Worm (Caenorhabditis elegans) whole organism, L3 larva: ENCODE measurements around the gene M05D6.8.

Experiments used
- R02D3.7 ChIP-seq: fragments of 150-350 bp; optimal IDR thresholded peaks from 2 replicates; lab custom pipeline; 2014; ENCODE audit warnings: missing biosample characterization, missing genetic modification characterization
- ZK546.5 ChIP-seq: sonication (generic microtip); optimal IDR thresholded peaks from 2 replicates; lab custom pipeline; 2017; ENCODE audit warnings: missing biosample characterization, missing genetic modification characterization
- ama-1 ChIP-seq: fragments of 150-350 bp; optimal IDR thresholded peaks from 2 replicates; lab custom pipeline; 2018
- ceh-16 ChIP-seq: sonication (generic microtip); optimal IDR thresholded peaks from 2 replicates; lab custom pipeline; 2017; ENCODE audit warnings: missing biosample characterization, missing genetic modification characterization
- ceh-28 ChIP-seq: fragments of 150-350 bp; optimal IDR thresholded peaks from 2 replicates; lab custom pipeline; 2014; ENCODE audit warnings: missing biosample characterization, missing genetic modification reagents, missing genetic modification characterization
- daf-12 ChIP-seq: fragments of 150-350 bp; optimal IDR thresholded peaks from 2 replicates; lab custom pipeline; 2014; ENCODE audit warnings: missing biosample characterization, missing genetic modification reagents, missing genetic modification characterization
- egl-27 ChIP-seq: sonication (generic microtip); optimal IDR thresholded peaks from 4 replicates; lab custom pipeline; 2017; ENCODE audit warnings: missing biosample characterization, missing genetic modification reagents, missing genetic modification characterization
- egl-5 ChIP-seq: fragments of 150-350 bp; optimal IDR thresholded peaks from 2 replicates; lab custom pipeline; 2017; ENCODE audit warnings: missing biosample characterization, missing genetic modification reagents, missing genetic modification characterization, inconsistent platforms
- elt-1 ChIP-seq: fragments of 150-350 bp; optimal IDR thresholded peaks from 2 replicates; lab custom pipeline; 2014; ENCODE audit warnings: missing biosample characterization, missing genetic modification characterization
- elt-2 ChIP-seq: sonication (generic microtip); optimal IDR thresholded peaks from 2 replicates; lab custom pipeline; 2016; ENCODE audit warnings: missing genetic modification reagents, mild to moderate bottlenecking, missing genetic modification characterization, missing compliant biosample characterization
- eor-1 ChIP-seq, 2 experiments: fragments of 150-350 bp; optimal IDR thresholded peaks; 2 replicates each; lab custom pipeline; 2014 to 2018; ENCODE audit warnings: missing biosample characterization in 2 of 2, missing genetic modification characterization in 2 of 2
- fkh-10 ChIP-seq: sonication (generic microtip); optimal IDR thresholded peaks from 2 replicates; lab custom pipeline; 2017; ENCODE audit warnings: missing biosample characterization, missing genetic modification reagents, missing genetic modification characterization
- fkh-2 ChIP-seq: fragments of 150-350 bp; optimal IDR thresholded peaks from 2 replicates; lab custom pipeline; 2014; ENCODE audit warnings: missing biosample characterization, missing genetic modification reagents, missing genetic modification characterization
- hmg-11 ChIP-seq: sonication (generic microtip); optimal IDR thresholded peaks from 2 replicates; lab custom pipeline; 2016; ENCODE audit warnings: missing genetic modification characterization, missing compliant biosample characterization
- jun-1 ChIP-seq: fragments of 150-350 bp; optimal IDR thresholded peaks from 2 replicates; lab custom pipeline; 2014; ENCODE audit warnings: missing biosample characterization, missing genetic modification reagents, missing genetic modification characterization
- lin-15B ChIP-seq: fragments of 150-350 bp; optimal IDR thresholded peaks from 2 replicates; lab custom pipeline; 2014; ENCODE audit warnings: missing biosample characterization, missing genetic modification characterization
- lsy-12 ChIP-seq: sonication (generic microtip); optimal IDR thresholded peaks from 2 replicates; lab custom pipeline; 2016; ENCODE audit warnings: mild to moderate bottlenecking, missing genetic modification characterization, missing compliant biosample characterization
- mdl-1 ChIP-seq: fragments of 150-350 bp; optimal IDR thresholded peaks from 2 replicates; lab custom pipeline; 2014; ENCODE audit warnings: missing biosample characterization, missing genetic modification characterization
- mml-1 ChIP-seq: fragments of 150-350 bp; sonication (generic microtip); optimal IDR thresholded peaks from 3 replicates; lab custom pipeline; 2014; ENCODE audit warnings: missing biosample characterization, missing genetic modification characterization
- nfya-1 ChIP-seq: sonication (generic microtip); optimal IDR thresholded peaks from 2 replicates; lab custom pipeline; 2017; ENCODE audit warnings: missing genetic modification characterization, mild to moderate bottlenecking, missing compliant biosample characterization, antibody characterized with exemption, moderate library complexity; ENCODE audit not compliant: insufficient read depth
- nhr-11 ChIP-seq: fragments of 150-350 bp; optimal IDR thresholded peaks from 2 replicates; lab custom pipeline; 2014; ENCODE audit warnings: missing biosample characterization, missing genetic modification characterization
- nhr-12 ChIP-seq: fragments of 150-350 bp; optimal IDR thresholded peaks from 2 replicates; lab custom pipeline; 2014; ENCODE audit warnings: missing biosample characterization, missing genetic modification characterization
- nhr-23 ChIP-seq: fragments of 150-350 bp; optimal IDR thresholded peaks from 2 replicates; lab custom pipeline; 2014; ENCODE audit warnings: missing biosample characterization, missing genetic modification reagents, missing genetic modification characterization
- nhr-237 ChIP-seq: fragments of 150-350 bp; optimal IDR thresholded peaks from 2 replicates; lab custom pipeline; 2014; ENCODE audit warnings: missing biosample characterization, missing genetic modification characterization
- nhr-25 ChIP-seq: sonication (generic microtip); optimal IDR thresholded peaks from 2 replicates; lab custom pipeline; 2017; ENCODE audit warnings: missing biosample characterization, missing genetic modification characterization
- nhr-28 ChIP-seq: fragments of 150-350 bp; optimal IDR thresholded peaks from 2 replicates; lab custom pipeline; 2014; ENCODE audit warnings: missing biosample characterization, missing genetic modification characterization
- nhr-43 ChIP-seq: sonication (generic microtip); optimal IDR thresholded peaks from 2 replicates; lab custom pipeline; 2016; ENCODE audit warnings: mild to moderate bottlenecking, missing genetic modification characterization, missing compliant biosample characterization; ENCODE audit not compliant: poor library complexity, severe bottlenecking
- nhr-67 ChIP-seq: fragments of 150-350 bp; optimal IDR thresholded peaks from 2 replicates; lab custom pipeline; 2014; ENCODE audit warnings: missing biosample characterization, missing genetic modification characterization
- nhr-76 ChIP-seq: fragments of 150-350 bp; sonication (generic microtip); optimal IDR thresholded peaks from 5 replicates; lab custom pipeline; 2014; ENCODE audit warnings: missing biosample characterization, missing genetic modification characterization
- nhr-77 ChIP-seq: fragments of 150-350 bp; optimal IDR thresholded peaks from 2 replicates; lab custom pipeline; 2014; ENCODE audit warnings: missing biosample characterization, missing genetic modification characterization
- pha-4 ChIP-seq: fragments of 150-350 bp; optimal IDR thresholded peaks from 2 replicates; lab custom pipeline; 2014; ENCODE audit warnings: missing biosample characterization, missing genetic modification reagents, missing genetic modification characterization
- pqm-1 ChIP-seq: fragments of 150-350 bp; optimal IDR thresholded peaks from 2 replicates; lab custom pipeline; 2017; ENCODE audit warnings: missing biosample characterization, missing genetic modification characterization, inconsistent platforms
- snpc-4 ChIP-seq: fragments of 150-350 bp; optimal IDR thresholded peaks from 2 replicates; lab custom pipeline; 2014; ENCODE audit warnings: missing biosample characterization, missing genetic modification characterization
- tbx-2 ChIP-seq: sonication (generic microtip); optimal IDR thresholded peaks from 2 replicates; lab custom pipeline; 2016; ENCODE audit warnings: mild to moderate bottlenecking, missing genetic modification characterization, missing compliant biosample characterization
- unc-62 ChIP-seq: fragments of 150-350 bp; sonication (generic microtip); optimal IDR thresholded peaks from 4 replicates; lab custom pipeline; 2014; ENCODE audit warnings: missing biosample characterization, missing genetic modification reagents, missing genetic modification characterization
- zag-1 ChIP-seq: fragments of 150-350 bp; optimal IDR thresholded peaks from 2 replicates; lab custom pipeline; 2014; ENCODE audit warnings: missing biosample characterization, missing genetic modification characterization
- ztf-4 ChIP-seq: fragments of 150-350 bp; optimal IDR thresholded peaks from 2 replicates; lab custom pipeline; 2014; ENCODE audit warnings: missing biosample characterization, missing genetic modification characterization

M05D6.8 gene

ce11 chrII:8471139-8471538, at the start of gene M05D6.8:
TSS of gene M05D6.8 (minus strand) at chrII:8471239.
- no peak for TF ChIP-seq ceh-28 (tag; lab: Kevin White, UChicago)
- TF ChIP-seq nhr-12 (tag; lab: Kevin White, UChicago), result no peak
- TF ChIP-seq nhr-77 (tag; lab: Kevin White, UChicago), result no peak
- TF ChIP-seq jun-1 (tag; lab: Kevin White, UChicago), result no peak
- no peak for TF ChIP-seq ztf-4 (tag; lab: Kevin White, UChicago)
- TF ChIP-seq nhr-237, result no peak
- TF ChIP-seq elt-1 (tag; lab: Kevin White, UChicago), result no peak
- TF ChIP-seq unc-62, result no peak
- TF ChIP-seq nhr-28 (tag; lab: Kevin White, UChicago), result no peak
- no peak for TF ChIP-seq fkh-10 (GFP tag; lab: Kevin White, UChicago)
- TF ChIP-seq nhr-23 (tag; lab: Kevin White, UChicago), result no peak
- no peak for TF ChIP-seq nhr-67 (tag; lab: Kevin White, UChicago)
- no peak for TF ChIP-seq pha-4
- no peak for TF ChIP-seq lin-15B (tag; lab: Kevin White, UChicago)

- no peak for TF ChIP-seq snpc-4
- no peak for TF ChIP-seq nhr-11 (tag; lab: Kevin White, UChicago)
- no peak for TF ChIP-seq ama-1 (lab: Kevin White, UChicago)
- TF ChIP-seq R02D3.7 (tag; lab: Kevin White, UChicago), result no peak
- TF ChIP-seq lin-15B (tag; lab: Kevin White, UChicago), result no peak
- TF ChIP-seq egl-27 (tag; lab: Kevin White, UChicago), result no peak
- TF ChIP-seq hmg-11 (tag; lab: Kevin White, UChicago), result no peak
- no peak for TF ChIP-seq jun-1 (tag; lab: Kevin White, UChicago)
Observed at ce11 chrII:8520625-8521024, 49.6 kb upstream of the M05D6.8 start, which contains the start of gene cht-2. TSS of gene cht-2 (plus strand) at chrII:8520925.

ce11 chrII:8518210-8518609, 47.2 kb upstream of the M05D6.8 start, which contains the start of gene T13H5.8:
TSS of gene T13H5.8 (plus strand) at chrII:8518510.
- TF ChIP-seq nhr-11 (tag; lab: Kevin White, UChicago), result no peak
- no peak for TF ChIP-seq mml-1 (tag; lab: Kevin White, UChicago)
- no peak for TF ChIP-seq ceh-16 (tag; lab: Kevin White, UChicago)
- no peak for TF ChIP-seq fkh-2 (tag; lab: Kevin White, UChicago)
- TF ChIP-seq egl-5 (tag; lab: Kevin White, UChicago), result no peak
- TF ChIP-seq zag-1 (tag; lab: Kevin White, UChicago), result no peak
- no peak for TF ChIP-seq hmg-11 (tag; lab: Kevin White, UChicago)
- no peak for TF ChIP-seq ama-1 (lab: Kevin White, UChicago)

ce11 chrII:8516783-8517182, 45.7 kb upstream of the M05D6.8 start, which contains the start of gene rnh-2:
TSS of gene rnh-2 (plus strand) at chrII:8517150.
- peak; percentile 85 for TF ChIP-seq lin-15B (tag; lab: Kevin White, UChicago)
- peak; percentile 28 for TF ChIP-seq nhr-76 (tag; lab: Kevin White, UChicago)
- no peak for TF ChIP-seq ceh-16 (tag; lab: Kevin White, UChicago)
- no peak for TF ChIP-seq egl-27 (tag; lab: Kevin White, UChicago)
- no peak for TF ChIP-seq ZK546.5 (tag; lab: Kevin White, UChicago)
- TF ChIP-seq pha-4, result peak; percentile 92
- TF ChIP-seq ceh-28 (tag; lab: Kevin White, UChicago), result no peak
- no peak for TF ChIP-seq mml-1 (tag; lab: Kevin White, UChicago)
- TF ChIP-seq nhr-12 (tag; lab: Kevin White, UChicago), result no peak
- TF ChIP-seq nhr-23 (tag; lab: Kevin White, UChicago), result peak; percentile 83
- TF ChIP-seq nfya-1, result peak; percentile 60
- TF ChIP-seq nhr-25 (tag; lab: Kevin White, UChicago), result peak; percentile 52
- TF ChIP-seq jun-1 (tag; lab: Kevin White, UChicago), result no peak
- peak; percentile 14 for TF ChIP-seq lsy-12 (tag; lab: Kevin White, UChicago)
- TF ChIP-seq nhr-28 (tag; lab: Kevin White, UChicago), result no peak
- no peak for TF ChIP-seq daf-12
- TF ChIP-seq ama-1 (lab: Kevin White, UChicago), result no peak
- TF ChIP-seq nhr-43 (tag; lab: Kevin White, UChicago), result peak; percentile 58
- TF ChIP-seq eor-1 (tag; optimal IDR thresholded peaks at IDR 0.05; lab: Kevin White, UChicago), result no peak
- no peak for TF ChIP-seq fkh-2 (tag; lab: Kevin White, UChicago)
- peak; percentile 73 for TF ChIP-seq snpc-4
- TF ChIP-seq nhr-237, result no peak
- no peak for TF ChIP-seq pqm-1 (tag; lab: Kevin White, UChicago)
- TF ChIP-seq elt-2, result peak; percentile 42
- TF ChIP-seq unc-62, result no peak
- no peak for TF ChIP-seq mdl-1 (tag; lab: Kevin White, UChicago)
- TF ChIP-seq zag-1 (tag; lab: Kevin White, UChicago), result no peak
- TF ChIP-seq nhr-11 (tag; lab: Kevin White, UChicago), result no peak
- TF ChIP-seq egl-5 (tag; lab: Kevin White, UChicago), result no peak
- peak; percentile 46 for TF ChIP-seq R02D3.7 (tag; lab: Kevin White, UChicago)
- TF ChIP-seq ztf-4 (tag; lab: Kevin White, UChicago), result no peak
- no peak for TF ChIP-seq tbx-2 (tag; lab: Kevin White, UChicago)
